Worm (Caenorhabditis elegans) whole organism, late embryonic: ENCODE results near the gene R07E4.1.

Experiments used
- C08G9.2 ChIP-seq: sonication (generic microtip); optimal IDR thresholded peaks from 2 replicates; lab custom pipeline; 2016; ENCODE audit warnings: mild to moderate bottlenecking, missing genetic modification characterization, moderate library complexity, missing compliant biosample characterization
- C38D4.7 ChIP-seq: fragments of 200-800 bp; sonication (Bioruptor generic); optimal IDR thresholded peaks from 2 replicates; lab custom pipeline; 2018; ENCODE audit warnings: mild to moderate bottlenecking, missing genetic modification characterization, moderate library complexity, missing compliant biosample characterization
- Y22D7AL.16 ChIP-seq: sonication (generic microtip); optimal IDR thresholded peaks from 2 replicates; lab custom pipeline; 2016; ENCODE audit warnings: missing genetic modification characterization, missing compliant biosample characterization
- elt-2 ChIP-seq: sonication (generic microtip); optimal IDR thresholded peaks from 2 replicates; lab custom pipeline; 2016; ENCODE audit warnings: missing genetic modification reagents, missing genetic modification characterization, missing compliant biosample characterization
- fax-1 ChIP-seq: sonication (generic microtip); optimal IDR thresholded peaks from 2 replicates; lab custom pipeline; 2016; ENCODE audit warnings: missing genotype, missing genetic modification characterization, missing compliant biosample characterization
- hlh-15 ChIP-seq: sonication (generic microtip); optimal IDR thresholded peaks from 2 replicates; lab custom pipeline; 2016; ENCODE audit warnings: missing genetic modification characterization, missing compliant biosample characterization
- npax-4 ChIP-seq: sonication (generic microtip); optimal IDR thresholded peaks from 2 replicates; lab custom pipeline; 2016; ENCODE audit warnings: missing genetic modification characterization, missing compliant biosample characterization
- pha-2 ChIP-seq: sonication (generic microtip); optimal IDR thresholded peaks from 2 replicates; lab custom pipeline; 2017; ENCODE audit warnings: mild to moderate bottlenecking, missing genetic modification characterization, missing compliant biosample characterization
- pha-4 ChIP-seq: fragments of 150-350 bp; optimal IDR thresholded peaks from 2 replicates; lab custom pipeline; 2018; ENCODE audit warnings: missing biosample characterization, missing genetic modification reagents, missing genetic modification characterization
- sox-2 ChIP-seq: fragments of 200-800 bp; sonication (Bioruptor generic); IDR thresholded peaks from 2 replicates; pipeline ENCODE4 v1.3.6; 2022; ENCODE audit warnings: missing genetic modification reagents, missing genetic modification characterization, missing compliant biosample characterization
- sox-4 ChIP-seq: sonication (generic microtip); optimal IDR thresholded peaks from 2 replicates; lab custom pipeline; 2017; ENCODE audit warnings: mild to moderate bottlenecking, missing genetic modification characterization, inconsistent platforms, missing compliant biosample characterization
- syd-9 ChIP-seq: sonication (generic microtip); optimal IDR thresholded peaks from 2 replicates; lab custom pipeline; 2016; ENCODE audit warnings: mild to moderate bottlenecking, missing genetic modification characterization, moderate library complexity, missing compliant biosample characterization

- TF ChIP-seq sox-4 (no peak), npax-4 (tag; lab: Kevin White, UChicago) (no peak), C08G9.2 (no peak), syd-9 (tag; lab: Kevin White, UChicago) (no peak), sox-2 (no peak), fax-1 (no peak), hlh-15 (tag; lab: Kevin White, UChicago) (no peak), C38D4.7 (no peak), Y22D7AL.16 (tag; lab: Kevin White, UChicago) (no peak), pha-2 (tag; lab: Kevin White, UChicago) (no peak), elt-2 (tag; lab: Kevin White, UChicago) (no peak), pha-4 (tag; lab: Kevin White, UChicago) (no peak)
These were observed 39.8 kb upstream of the R07E4.1 start, which contains the start of gene capa-1 for ce11 chrX:5919097-5919496.
